Fruit fly (Drosophila melanogaster): ENCODE data around the gene HDAC6.

dm6 chrX:15297963-15298297 is 35.2 kb upstream of the HDAC6 start:
- no peak for TF ChIP-seq EcR (GFP tag; optimal IDR thresholded peaks at IDR 0.05)
- no peak for TF ChIP-seq CG32121 (GFP tag; IDR thresholded peaks at IDR 0.05)
- no peak for TF ChIP-seq gl (tag; optimal IDR thresholded peaks at IDR 0.05)
- no peak for TF ChIP-seq Pif1A (GFP tag; optimal IDR thresholded peaks at IDR 0.05)
- no peak for TF ChIP-seq CG15710 (tag; optimal IDR thresholded peaks at IDR 0.05)
- no peak for TF ChIP-seq CG10348 (GFP tag; IDR thresholded peaks at IDR 0.05)
- TF ChIP-seq CG13204 (GFP tag; optimal IDR thresholded peaks at IDR 0.05): no peak
- TF ChIP-seq rn (GFP tag; IDR thresholded peaks at IDR 0.05): no peak
- no peak for TF ChIP-seq Pif1B (GFP tag; optimal IDR thresholded peaks at IDR 0.05)
- TF ChIP-seq Snoo (tag; optimal IDR thresholded peaks at IDR 0.05): no peak
- TF ChIP-seq CG9948 (tag; optimal IDR thresholded peaks at IDR 0.05): no peak
- no peak for TF ChIP-seq fd96Ca (GFP tag; IDR thresholded peaks at IDR 0.05)
- no peak for TF ChIP-seq CG4496 (GFP tag; IDR thresholded peaks at IDR 0.05)
- no peak for TF ChIP-seq CG8159 (tag; optimal IDR thresholded peaks at IDR 0.05)
